Worm (Caenorhabditis elegans) whole organism, L1 larva: ENCODE data around the gene dgk-2.

Experiments
- ceh-82 ChIP-seq, 3 experiments: fragments of 150-350 bp in 1 of 3; sonication (generic microtip) in 2 of 3; optimal IDR thresholded peaks; 2 replicates each; lab custom pipeline; 2014 to 2017; ENCODE audit warnings: missing biosample characterization in 3 of 3, missing genetic modification characterization in 3 of 3
- mab-9 ChIP-seq: fragments of 200-800 bp; sonication (Bioruptor generic); IDR thresholded peaks from 2 replicates; pipeline ENCODE4 v1.3.6; 2022; ENCODE audit warnings: missing genetic modification reagents, missing genetic modification characterization, missing compliant biosample characterization
- mdl-1 ChIP-seq, 2 experiments: fragments of 150-350 bp; optimal IDR thresholded peaks; 2 replicates each; lab custom pipeline; 2014 to 2017; ENCODE audit warnings: missing biosample characterization in 2 of 2, missing genetic modification characterization in 2 of 2, inconsistent platforms in 1 of 2
- unc-98 ChIP-seq: fragments of 200-800 bp; sonication (Bioruptor generic); IDR thresholded peaks from 2 replicates; pipeline ENCODE4 v1.3.6; 2022; ENCODE audit warnings: missing genetic modification characterization, missing compliant biosample characterization

DNA sequence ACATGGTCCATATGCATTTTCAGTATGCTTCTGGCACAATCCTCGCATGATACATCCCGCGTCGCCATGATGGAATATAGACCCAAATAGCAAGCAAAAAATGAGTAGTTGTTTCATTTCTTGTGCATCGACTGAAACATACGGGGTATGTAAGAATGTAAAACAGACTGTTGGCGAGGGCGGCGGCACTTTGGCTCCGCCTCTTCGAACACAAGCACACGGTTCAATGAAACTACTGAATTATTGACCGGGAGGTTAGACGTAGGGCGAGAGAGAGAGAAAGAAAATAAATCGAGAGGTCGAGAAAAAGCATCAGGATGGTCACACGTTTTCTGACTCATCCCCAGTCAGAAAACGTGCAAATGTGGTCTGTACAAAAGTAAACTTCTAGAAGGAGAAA lies 24.2 kb downstream of the dgk-2 start:
- TF ChIP-seq unc-98 = no peak
- no peak for TF ChIP-seq mdl-1 (tag; optimal IDR thresholded peaks at IDR 0.05; lab: Kevin White, UChicago)
- no peak for TF ChIP-seq mab-9 (GFP tag; lab: Robert Waterston, UW)
- TF ChIP-seq ceh-82 (tag; optimal IDR thresholded peaks at IDR 0.05; lab: Kevin White, UChicago) = no peak
